Fruit fly (Drosophila melanogaster) Kc167 (cell line): ENCODE results near the gene stg.

Experiments used
- insv ChIP-seq: fragments of >200 bp; optimal IDR thresholded peaks from 3 replicates; lab custom pipeline; 2018; ENCODE audit warnings: missing external identifiers
- psq ChIP-seq: fragments of >200 bp; optimal IDR thresholded peaks from 2 replicates; lab custom pipeline; 2017; ENCODE audit warnings: missing external identifiers

DNA sequence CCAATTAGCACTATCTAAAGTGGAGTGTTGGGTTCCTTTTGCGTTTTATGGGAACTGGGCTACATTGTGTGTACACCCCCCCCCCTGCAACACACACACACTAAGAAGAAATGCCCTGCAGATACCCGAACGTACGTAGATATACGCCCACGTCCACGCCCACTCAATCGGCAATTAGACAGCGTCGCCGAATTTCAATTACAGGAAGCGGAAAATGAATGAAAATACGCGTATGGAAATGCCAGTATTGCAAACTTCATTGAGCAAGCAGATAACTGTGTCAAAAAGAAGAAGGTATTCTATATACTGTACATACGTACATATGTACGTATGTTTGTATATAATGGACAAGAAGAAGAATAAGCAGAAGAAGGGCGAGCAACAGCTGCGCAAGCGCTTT lies 42.2 kb downstream of the stg start:
- TF ChIP-seq psq (lab: Kevin White, UChicago) (no peak), insv (no peak)
